Worm (Caenorhabditis elegans) whole organism, early embryonic: Measurements from ENCODE around the gene ins-7.

Source experiments
- B0310.2 ChIP-seq: sonication (generic microtip); optimal IDR thresholded peaks from 2 replicates; lab custom pipeline; 2016; ENCODE audit warnings: mild to moderate bottlenecking, missing genetic modification characterization, missing compliant biosample characterization
- F13C5.2 ChIP-seq: sonication (generic microtip); optimal IDR thresholded peaks from 2 replicates; lab custom pipeline; 2017; ENCODE audit warnings: mild to moderate bottlenecking, missing genetic modification characterization, inconsistent platforms, missing compliant biosample characterization
- aly-1 ChIP-seq: sonication (generic microtip); optimal IDR thresholded peaks from 2 replicates; lab custom pipeline; 2016; ENCODE audit warnings: missing genetic modification characterization, missing compliant biosample characterization
- ama-1 ChIP-seq: fragments of 150-350 bp; optimal IDR thresholded peaks from 2 replicates; lab custom pipeline; 2014
- ceh-13 ChIP-seq: fragments of 200-800 bp; sonication (Bioruptor generic); optimal IDR thresholded peaks from 2 replicates; lab custom pipeline; 2018; ENCODE audit warnings: mild to moderate bottlenecking, missing genetic modification characterization, missing compliant biosample characterization
- ceh-36 ChIP-seq: sonication (generic microtip); optimal IDR thresholded peaks from 2 replicates; lab custom pipeline; 2016; ENCODE audit warnings: missing genetic modification characterization, inconsistent platforms, missing compliant biosample characterization
- flt-1 ChIP-seq: fragments of 200-800 bp; sonication (Bioruptor generic); IDR thresholded peaks from 2 replicates; pipeline ENCODE4 v1.3.6; 2022; ENCODE audit warnings: missing genetic modification characterization, missing compliant biosample characterization
- hmbx-1 ChIP-seq: sonication (generic microtip); optimal IDR thresholded peaks from 2 replicates; lab custom pipeline; 2016; ENCODE audit warnings: mild to moderate bottlenecking, missing genetic modification characterization, missing compliant biosample characterization
- hmg-4 ChIP-seq: fragments of 200-800 bp; sonication (Bioruptor generic); optimal IDR thresholded peaks from 2 replicates; lab custom pipeline; 2018; ENCODE audit warnings: mild to moderate bottlenecking, missing genetic modification characterization, missing compliant biosample characterization
- hnd-1 ChIP-seq: sonication (generic microtip); optimal IDR thresholded peaks from 2 replicates; lab custom pipeline; 2016; ENCODE audit warnings: missing genetic modification characterization, missing compliant biosample characterization
- pes-1 ChIP-seq: fragments of 200-800 bp; sonication (Bioruptor generic); IDR thresholded peaks from 2 replicates; pipeline ENCODE4 v1.3.6; 2022; ENCODE audit warnings: missing genetic modification reagents, missing genetic modification characterization, missing compliant biosample characterization
- sea-1 ChIP-seq: fragments of 200-800 bp; sonication (Bioruptor generic); conservative IDR thresholded peaks from 2 replicates; pipeline ENCODE4 v1.3.6; 2022; ENCODE audit warnings: missing genetic modification characterization, missing compliant biosample characterization
- tbx-11 ChIP-seq: fragments of 200-800 bp; sonication (Bioruptor generic); IDR thresholded peaks from 2 replicates; pipeline ENCODE4 v1.3.6; 2022; ENCODE audit warnings: missing genetic modification characterization, missing compliant biosample characterization
- tra-4 ChIP-seq: sonication (generic microtip); optimal IDR thresholded peaks from 2 replicates; lab custom pipeline; 2017; ENCODE audit warnings: missing genetic modification characterization, missing compliant biosample characterization

DNA sequence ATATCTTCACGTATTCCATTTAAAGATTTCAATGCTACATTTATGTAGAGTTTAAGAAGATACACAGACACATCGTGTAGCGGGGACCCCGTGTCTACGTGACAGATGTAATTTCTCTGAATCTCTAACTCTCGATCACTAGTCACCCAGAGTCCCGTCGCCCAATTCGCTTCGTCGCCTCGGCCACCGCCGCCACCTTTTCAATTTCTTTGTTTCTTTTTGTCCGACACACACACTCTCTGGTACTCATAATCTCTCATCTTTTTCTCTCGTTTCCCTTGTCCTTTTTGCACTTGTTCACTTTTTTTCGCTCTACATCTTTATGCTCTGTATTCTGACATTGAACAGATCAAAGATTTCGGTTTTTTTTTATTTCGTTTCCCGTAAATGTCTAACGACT is 35.8 kb upstream of the ins-7 start:
- no peak for TF ChIP-seq tbx-11 (GFP tag; lab: Robert Waterston, UW)
- no peak for TF ChIP-seq aly-1
- no peak for TF ChIP-seq flt-1 (GFP tag; lab: Robert Waterston, UW)
- no peak for TF ChIP-seq hnd-1 (tag; lab: Kevin White, UChicago)
- no peak for TF ChIP-seq pes-1 (GFP tag; lab: Robert Waterston, UW)
- TF ChIP-seq ama-1 (lab: Kevin White, UChicago) = no peak
- no peak for TF ChIP-seq hmbx-1 (tag; lab: Kevin White, UChicago)
- no peak for TF ChIP-seq sea-1 (GFP tag; lab: Robert Waterston, UW)
- no peak for TF ChIP-seq ceh-13 (GFP tag; lab: Kevin White, UChicago)
- no peak for TF ChIP-seq B0310.2
- no peak for TF ChIP-seq hmg-4 (GFP tag; lab: Kevin White, UChicago)
- no peak for TF ChIP-seq tra-4
- no peak for TF ChIP-seq ceh-36 (tag; lab: Kevin White, UChicago)
- no peak for TF ChIP-seq F13C5.2 (tag; lab: Kevin White, UChicago)
